Fruit fly (Drosophila melanogaster) whole organism, prepupa: ENCODE results near the gene Vha16-2.

Source experiments
- Blimp-1 ChIP-seq: fragments of 200-800 bp; sonication (Bioruptor generic); optimal IDR thresholded peaks from 3 replicates; lab custom pipeline; 2017; ENCODE audit warnings: missing biosample characterization, missing genetic modification characterization, mild to moderate bottlenecking, moderate library complexity, missing genetic modification reagents
- CG10631 ChIP-seq: fragments of 200-800 bp; sonication (Bioruptor generic); optimal IDR thresholded peaks from 2 replicates; lab custom pipeline; 2016; ENCODE audit warnings: missing biosample characterization, missing genetic modification characterization
- CG10669 ChIP-seq: fragments of 200-800 bp; sonication (Bioruptor generic); optimal IDR thresholded peaks from 3 replicates; lab custom pipeline; 2018; ENCODE audit warnings: missing biosample characterization, mild to moderate bottlenecking, missing genetic modification characterization, moderate library complexity
- CG11294 ChIP-seq: fragments of 200-800 bp; sonication (Bioruptor generic); IDR thresholded peaks from 2 replicates; pipeline ENCODE4 v1.3.6; 2022; ENCODE audit warnings: missing biosample characterization, missing genetic modification characterization
- CG11762 ChIP-seq: fragments of 200-800 bp; sonication (Bioruptor generic); optimal IDR thresholded peaks from 3 replicates; lab custom pipeline; 2016; ENCODE audit warnings: missing biosample characterization, missing genetic modification characterization; ENCODE audit not compliant: insufficient read depth
- CG15336 ChIP-seq: fragments of 200-800 bp; sonication (Bioruptor generic); IDR thresholded peaks from 2 replicates; pipeline ENCODE4 v1.3.6; 2022; ENCODE audit warnings: missing biosample characterization, missing genetic modification characterization
- CG16779 ChIP-seq: fragments of 200-800 bp; sonication (Bioruptor generic); optimal IDR thresholded peaks from 3 replicates; lab custom pipeline; 2017; ENCODE audit warnings: missing biosample characterization, mild to moderate bottlenecking, missing genetic modification characterization
- CG3032 ChIP-seq: fragments of 200-800 bp; optimal IDR thresholded peaks from 2 replicates; lab custom pipeline; 2019; ENCODE audit warnings: missing biosample characterization, mild to moderate bottlenecking, missing genetic modification characterization, moderate library complexity
- CG31627 ChIP-seq: fragments of 200-800 bp; sonication (Bioruptor generic); optimal IDR thresholded peaks from 3 replicates; lab custom pipeline; 2016; ENCODE audit warnings: missing biosample characterization, missing genetic modification characterization
- CG32006 ChIP-seq: fragments of 200-800 bp; sonication (Bioruptor generic); optimal IDR thresholded peaks from 3 replicates; lab custom pipeline; 2017; ENCODE audit warnings: missing biosample characterization, mild to moderate bottlenecking, missing genetic modification characterization
- CG34406 ChIP-seq: fragments of 200-800 bp; sonication (Bioruptor generic); optimal IDR thresholded peaks from 3 replicates; lab custom pipeline; 2016; ENCODE audit warnings: missing biosample characterization, missing genetic modification characterization
- CG3919 ChIP-seq: fragments of 200-800 bp; sonication (Bioruptor generic); optimal IDR thresholded peaks from 3 replicates; lab custom pipeline; 2016; ENCODE audit warnings: missing biosample characterization, missing genetic modification characterization
- CG4318 ChIP-seq: fragments of 200-800 bp; sonication (Bioruptor generic); optimal IDR thresholded peaks from 3 replicates; lab custom pipeline; 2017; ENCODE audit warnings: missing biosample characterization, mild to moderate bottlenecking, missing genetic modification characterization
- CG6163 ChIP-seq: fragments of 200-800 bp; sonication (Bioruptor generic); IDR thresholded peaks from 3 replicates; pipeline ENCODE4 v1.3.6; 2022; ENCODE audit warnings: missing biosample characterization, missing genetic modification characterization
- CG6276 ChIP-seq: fragments of 200-800 bp; sonication (Bioruptor generic); optimal IDR thresholded peaks from 2 replicates; lab custom pipeline; 2017; ENCODE audit warnings: missing biosample characterization, mild to moderate bottlenecking, missing genetic modification characterization
- CG6808 ChIP-seq: fragments of 200-800 bp; sonication (Bioruptor generic); optimal IDR thresholded peaks from 3 replicates; lab custom pipeline; 2017; ENCODE audit warnings: missing biosample characterization, missing genetic modification characterization, mild to moderate bottlenecking, moderate library complexity, missing genetic modification reagents
- CG6854 ChIP-seq: fragments of 200-800 bp; sonication (Bioruptor generic); optimal IDR thresholded peaks from 2 replicates; lab custom pipeline; 2017; ENCODE audit warnings: missing biosample characterization, mild to moderate bottlenecking, missing genetic modification characterization
- CG7368 ChIP-seq: fragments of 200-800 bp; sonication (Bioruptor generic); optimal IDR thresholded peaks from 3 replicates; lab custom pipeline; 2016; ENCODE audit warnings: missing biosample characterization, missing genetic modification characterization
- CG8119 ChIP-seq: fragments of 200-800 bp; sonication (Bioruptor generic); IDR thresholded peaks from 3 replicates; pipeline ENCODE4 v1.3.6; 2022; ENCODE audit warnings: missing biosample characterization, missing genetic modification characterization
- CG8319 ChIP-seq: fragments of 200-800 bp; sonication (Bioruptor generic); optimal IDR thresholded peaks from 3 replicates; lab custom pipeline; 2016; ENCODE audit warnings: missing biosample characterization, missing genetic modification characterization
- CG8632 ChIP-seq: fragments of 200-800 bp; sonication (Bioruptor generic); optimal IDR thresholded peaks from 3 replicates; lab custom pipeline; 2016; ENCODE audit warnings: missing biosample characterization, missing genetic modification characterization
- CG9139 ChIP-seq: fragments of 200-800 bp; sonication (Bioruptor generic); optimal IDR thresholded peaks from 3 replicates; lab custom pipeline; 2017; ENCODE audit warnings: missing biosample characterization, mild to moderate bottlenecking, missing genetic modification characterization
- Eip75B ChIP-seq: fragments of 200-800 bp; sonication (Bioruptor generic); optimal IDR thresholded peaks from 3 replicates; lab custom pipeline; 2016; ENCODE audit warnings: missing biosample characterization, missing genetic modification characterization
- Eip78C ChIP-seq: fragments of 200-800 bp; sonication (Bioruptor generic); peaks from one replicate; lab custom pipeline; 2016; ENCODE audit warnings: missing biosample characterization, missing genetic modification characterization
- Eip93F ChIP-seq: fragments of 200-800 bp; sonication (Bioruptor generic); optimal IDR thresholded peaks from 2 replicates; lab custom pipeline; 2016; ENCODE audit warnings: missing biosample characterization, mild to moderate bottlenecking, missing genetic modification characterization
- Ets96B ChIP-seq: fragments of 200-800 bp; optimal IDR thresholded peaks from 2 replicates; lab custom pipeline; 2019; ENCODE audit warnings: missing biosample characterization, mild to moderate bottlenecking, missing genetic modification characterization, moderate library complexity
- Gug ChIP-seq: fragments of 200-800 bp; sonication (Bioruptor generic); IDR thresholded peaks from 2 replicates; pipeline ENCODE4 v1.3.6; 2022; ENCODE audit warnings: missing biosample characterization, missing genetic modification characterization
- Hr38 ChIP-seq: sonication (Bioruptor generic); optimal IDR thresholded peaks from 2 replicates; lab custom pipeline; 2016; ENCODE audit warnings: missing biosample characterization, missing genetic modification characterization
- Hr4 ChIP-seq: fragments of 200-800 bp; sonication (Bioruptor generic); optimal IDR thresholded peaks from 3 replicates; lab custom pipeline; 2016; ENCODE audit warnings: missing biosample characterization, missing genetic modification characterization
- Lpt ChIP-seq: fragments of 200-800 bp; sonication (Bioruptor generic); optimal IDR thresholded peaks from 3 replicates; lab custom pipeline; 2016; ENCODE audit warnings: missing biosample characterization, missing genetic modification characterization
- Met ChIP-seq: fragments of 200-800 bp; sonication (Bioruptor generic); optimal IDR thresholded peaks from 3 replicates; lab custom pipeline; 2016; ENCODE audit warnings: missing biosample characterization, missing genetic modification characterization
- OdsH ChIP-seq: fragments of 200-800 bp; sonication (Bioruptor generic); optimal IDR thresholded peaks from 3 replicates; lab custom pipeline; 2016; ENCODE audit warnings: missing biosample characterization, missing genetic modification characterization
- Smox ChIP-seq: fragments of 200-800 bp; sonication (Bioruptor generic); optimal IDR thresholded peaks from 3 replicates; lab custom pipeline; 2016; ENCODE audit warnings: missing biosample characterization, missing genetic modification characterization
- Sox14 ChIP-seq: fragments of 200-800 bp; sonication (Bioruptor generic); optimal IDR thresholded peaks from 3 replicates; lab custom pipeline; 2016; ENCODE audit warnings: missing biosample characterization, missing genetic modification characterization
- Sox15 ChIP-seq: fragments of 200-800 bp; sonication (Bioruptor generic); optimal IDR thresholded peaks from 3 replicates; lab custom pipeline; 2016; ENCODE audit warnings: missing biosample characterization, missing genetic modification characterization
- achi ChIP-seq: fragments of 200-800 bp; sonication (Bioruptor generic); optimal IDR thresholded peaks from 3 replicates; lab custom pipeline; 2016; ENCODE audit warnings: missing biosample characterization, missing genetic modification characterization
- acj6 ChIP-seq: fragments of 200-800 bp; sonication (Bioruptor generic); optimal IDR thresholded peaks from 3 replicates; lab custom pipeline; 2016; ENCODE audit warnings: missing biosample characterization, missing genetic modification characterization
- dsx ChIP-seq: fragments of 200-800 bp; optimal IDR thresholded peaks from 3 replicates; lab custom pipeline; 2019; ENCODE audit warnings: missing biosample characterization, mild to moderate bottlenecking, missing genetic modification characterization, moderate library complexity; ENCODE audit not compliant: poor library complexity, severe bottlenecking
- eg ChIP-seq: fragments of 200-800 bp; sonication (Bioruptor generic); IDR thresholded peaks from 3 replicates; pipeline ENCODE4 v1.3.6; 2022; ENCODE audit warnings: missing biosample characterization, missing genetic modification characterization
- esn ChIP-seq: fragments of 200-800 bp; sonication (Bioruptor generic); optimal IDR thresholded peaks from 2 replicates; lab custom pipeline; 2016; ENCODE audit warnings: missing biosample characterization, mild to moderate bottlenecking, missing genetic modification characterization, moderate library complexity
- fd59A ChIP-seq: fragments of 200-800 bp; sonication (Bioruptor generic); optimal IDR thresholded peaks from 2 replicates; lab custom pipeline; 2017; ENCODE audit warnings: missing biosample characterization, mild to moderate bottlenecking, missing genetic modification characterization, missing genetic modification reagents
- fd85E ChIP-seq: fragments of 200-800 bp; sonication (Bioruptor generic); optimal IDR thresholded peaks from 3 replicates; lab custom pipeline; 2016; ENCODE audit warnings: missing biosample characterization, missing genetic modification characterization
- fkh ChIP-seq: fragments of 200-800 bp; sonication (Bioruptor generic); optimal IDR thresholded peaks from 3 replicates; lab custom pipeline; 2017; ENCODE audit warnings: missing biosample characterization, mild to moderate bottlenecking, missing genetic modification characterization, moderate library complexity
- net ChIP-seq: fragments of 200-800 bp; sonication (Bioruptor generic); optimal IDR thresholded peaks from 3 replicates; lab custom pipeline; 2016; ENCODE audit warnings: missing biosample characterization, missing genetic modification characterization
- ss ChIP-seq, 2 experiments: fragments of 200-800 bp; sonication (Bioruptor generic); optimal IDR thresholded peaks; 2 replicates in 1 of 2; 3 replicates in 1 of 2; lab custom pipeline; 2017 to 2018; ENCODE audit warnings: mild to moderate bottlenecking in 2 of 2, missing biosample characterization in 2 of 2, missing genetic modification characterization in 2 of 2, moderate library complexity in 1 of 2
- svp ChIP-seq: fragments of 200-800 bp; sonication (Bioruptor generic); peaks from one replicate; lab custom pipeline; 2016; ENCODE audit warnings: missing biosample characterization, missing genetic modification characterization
- topi ChIP-seq: fragments of 200-800 bp; sonication (Bioruptor generic); optimal IDR thresholded peaks from 3 replicates; lab custom pipeline; 2016; ENCODE audit warnings: missing biosample characterization, missing genetic modification characterization
- vri ChIP-seq: fragments of 200-800 bp; sonication (Bioruptor generic); optimal IDR thresholded peaks from 3 replicates; lab custom pipeline; 2016; ENCODE audit warnings: missing biosample characterization, mild to moderate bottlenecking, missing genetic modification characterization

The Vha16-2 gene

DNA sequence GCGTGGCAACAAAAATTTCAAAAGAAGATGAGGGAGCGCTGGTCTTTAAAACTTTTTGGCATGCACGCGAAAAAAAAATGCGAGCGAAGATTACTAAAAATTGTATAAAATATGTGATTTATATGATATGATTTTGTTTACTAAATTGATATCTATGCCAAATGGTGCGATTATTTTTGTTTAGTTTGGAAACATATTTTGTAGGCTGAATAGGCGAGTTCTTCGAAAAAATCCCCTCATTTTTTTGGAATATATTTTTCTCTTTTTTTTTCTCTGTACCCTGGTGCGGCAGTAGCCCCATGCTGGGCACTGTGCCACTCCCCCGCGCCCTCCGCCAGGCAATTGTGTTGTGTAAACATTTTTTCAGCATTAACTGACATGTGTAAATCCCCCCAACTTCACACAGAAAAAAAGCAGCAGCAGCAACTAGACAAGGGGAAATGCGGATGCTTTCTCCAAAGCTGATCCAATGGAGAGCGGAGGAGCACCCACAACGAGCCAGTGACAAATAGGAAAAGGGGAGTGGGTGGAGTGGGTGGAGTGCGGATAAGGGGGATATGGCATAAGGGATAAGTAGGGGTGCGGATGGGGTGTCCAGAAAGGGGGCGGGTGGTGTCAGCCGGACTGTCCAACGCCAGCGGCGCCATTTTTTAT, 11.3 kb downstream of the Vha16-2 start (continued):
- TF ChIP-seq Eip75B (GFP tag; lab: Kevin White, UChicago) (peak; percentile 12), CG11762 (GFP tag; lab: Kevin White, UChicago) (no peak), CG16779 (tag; lab: Kevin White, UChicago) (no peak), CG15336 (GFP tag; lab: Robert Waterston, UW) (peak; percentile 53), CG31627 (peak; percentile 21), CG4318 (peak; percentile 9), Eip93F (GFP tag; lab: Kevin White, UChicago) (no peak), svp (GFP tag; lab: Kevin White, UChicago) (peak; percentile 48), eg (GFP tag; lab: Robert Waterston, UW) (no peak)

dm6 chr3L:11487327-11487973, 12.7 kb downstream of the Vha16-2 start, which contains the start of gene chrb:
Gene chrb (plus strand): TSS chr3L:11487550.
- peak; percentile 26 for TF ChIP-seq achi (GFP tag; lab: Kevin White, UChicago)
- peak; percentile 18 for TF ChIP-seq Ets96B
- peak; percentile 73 for TF ChIP-seq fd85E
- TF ChIP-seq Gug: no peak
- peak; percentile 71 for TF ChIP-seq dsx (GFP tag; lab: Kevin White, UChicago)
- TF ChIP-seq Hr4 (GFP tag; lab: Kevin White, UChicago): peak; percentile 8
- peak; percentile 56 for TF ChIP-seq CG6808 (GFP tag; lab: Kevin White, UChicago)
- TF ChIP-seq vri (GFP tag; lab: Kevin White, UChicago): peak; percentile 68
- TF ChIP-seq CG6276 (GFP tag; lab: Kevin White, UChicago): peak; percentile 41
- TF ChIP-seq Hr38 (GFP tag; lab: Kevin White, UChicago): no peak
- no peak for TF ChIP-seq fd59A
- TF ChIP-seq CG8632 (GFP tag; lab: Kevin White, UChicago): peak; percentile 52
- peak; percentile 76 to 79 for TF ChIP-seq ss (GFP tag; optimal IDR thresholded peaks at IDR 0.05; lab: Kevin White, UChicago)
- peak; percentile 3 for TF ChIP-seq CG10669 (GFP tag; lab: Kevin White, UChicago)
- TF ChIP-seq Blimp-1 (GFP tag; lab: Kevin White, UChicago): peak; percentile 0
- TF ChIP-seq net (GFP tag; lab: Kevin White, UChicago): peak; percentile 73
- TF ChIP-seq CG11294: no peak
- no peak for TF ChIP-seq CG10631
- peak; percentile 49 for TF ChIP-seq fkh (GFP tag; lab: Kevin White, UChicago)
- TF ChIP-seq OdsH (GFP tag; lab: Kevin White, UChicago): no peak
- peak; percentile 47 for TF ChIP-seq CG3919 (GFP tag; lab: Kevin White, UChicago)
- no peak for TF ChIP-seq Eip93F (GFP tag; lab: Kevin White, UChicago)
- peak; percentile 3 for TF ChIP-seq acj6 (GFP tag; lab: Kevin White, UChicago)
- peak; percentile 30 for TF ChIP-seq CG3032 (tag; lab: Kevin White, UChicago)
- peak; percentile 69 for TF ChIP-seq CG16779 (tag; lab: Kevin White, UChicago)
- peak; percentile 65 for TF ChIP-seq CG9139 (GFP tag; lab: Kevin White, UChicago)
- peak; percentile 28 for TF ChIP-seq topi
- peak; percentile 68; the same call in 2 of the 3 replicates for TF ChIP-seq CG6163 (GFP tag; lab: Robert Waterston, UW)
- TF ChIP-seq CG32006 (GFP tag; lab: Kevin White, UChicago): peak; percentile 5
- peak; percentile 14 for TF ChIP-seq Met (GFP tag; lab: Kevin White, UChicago)
- no peak for TF ChIP-seq Smox (GFP tag; lab: Kevin White, UChicago)
- no peak for TF ChIP-seq CG8319 (GFP tag; lab: Kevin White, UChicago)
- peak; percentile 74 for TF ChIP-seq Eip78C (GFP tag; lab: Kevin White, UChicago)
- TF ChIP-seq Lpt (GFP tag; lab: Kevin White, UChicago): peak; percentile 58
- peak; percentile 69 for TF ChIP-seq CG8119 (GFP tag; lab: Robert Waterston, UW)
- peak; percentile 30 for TF ChIP-seq CG34406 (GFP tag; lab: Kevin White, UChicago)
- no peak for TF ChIP-seq Sox15
- TF ChIP-seq CG6854 (GFP tag; lab: Kevin White, UChicago): peak; percentile 85
- TF ChIP-seq CG7368: peak; percentile 15
- peak; percentile 73 for TF ChIP-seq CG15336 (GFP tag; lab: Robert Waterston, UW)
- no peak for TF ChIP-seq Sox14 (GFP tag; lab: Kevin White, UChicago)
- TF ChIP-seq eg (GFP tag; lab: Robert Waterston, UW): peak; percentile 78; the same call in 1 of the 3 replicates
- peak; percentile 53 for TF ChIP-seq esn
